Worm (Caenorhabditis elegans) whole organism, midembryonic: ENCODE data around the gene tost-1.

Source experiments
- T22C8.4 ChIP-seq: fragments of 200-800 bp; sonication (Bioruptor generic); IDR thresholded peaks from 2 replicates; pipeline ENCODE4 v1.3.6; 2022; ENCODE audit warnings: missing genetic modification characterization, missing compliant biosample characterization
- cog-1 ChIP-seq: sonication (generic microtip); optimal IDR thresholded peaks from 2 replicates; lab custom pipeline; 2016; ENCODE audit warnings: missing genetic modification characterization, missing compliant biosample characterization
- flt-1 ChIP-seq: fragments of 200-800 bp; sonication (Bioruptor generic); IDR thresholded peaks from 2 replicates; pipeline ENCODE4 v1.3.6; 2022; ENCODE audit warnings: missing genetic modification characterization, missing compliant biosample characterization
- klf-2 ChIP-seq: fragments of 200-800 bp; sonication (Bioruptor generic); conservative IDR thresholded peaks from 2 replicates; pipeline ENCODE4 v1.3.6; 2022; ENCODE audit warnings: missing genetic modification reagents, missing genetic modification characterization, missing compliant biosample characterization
- med-1 ChIP-seq: sonication (generic microtip); optimal IDR thresholded peaks from 2 replicates; lab custom pipeline; 2017; ENCODE audit warnings: missing genetic modification characterization, mild to moderate bottlenecking, missing compliant biosample characterization, antibody characterized with exemption, missing genetic modification reagents; ENCODE audit not compliant: insufficient read depth
- ref-1 ChIP-seq: fragments of 200-800 bp; sonication (Bioruptor generic); conservative IDR thresholded peaks from 2 replicates; pipeline ENCODE4 v1.3.6; 2022; ENCODE audit warnings: missing genetic modification reagents, missing genetic modification characterization, missing compliant biosample characterization
- tab-1 ChIP-seq: fragments of 200-800 bp; sonication (Bioruptor generic); IDR thresholded peaks from 2 replicates; pipeline ENCODE4 v1.3.6; 2022; ENCODE audit warnings: missing genetic modification characterization, missing compliant biosample characterization
- ztf-23 ChIP-seq: fragments of 200-800 bp; sonication (Bioruptor generic); IDR thresholded peaks from 2 replicates; pipeline ENCODE4 v1.3.6; 2022; ENCODE audit warnings: missing genetic modification reagents, missing genetic modification characterization, missing compliant biosample characterization
- ztf-29 ChIP-seq: fragments of 200-800 bp; sonication (Bioruptor generic); IDR thresholded peaks from 2 replicates; pipeline ENCODE4 v1.3.6; 2022; ENCODE audit warnings: missing genetic modification reagents, missing genetic modification characterization, missing compliant biosample characterization

tost-1 gene

ce11 chrIII:4909938-4910337 is 31.8 kb upstream of the tost-1 start, which contains the start of gene F26F4.12:
Gene F26F4.12, minus strand, starts transcription at chrIII:4910038.
- no peak for TF ChIP-seq ztf-29

ce11 chrIII:4906896-4907295 is 28.8 kb upstream of the tost-1 start, which contains the start of gene rom-1:
Gene rom-1, plus strand, starts transcription at chrIII:4907196.
- TF ChIP-seq T22C8.4 (no peak), med-1 (GFP tag; lab: Kevin White, UChicago) (no peak), flt-1 (GFP tag; lab: Robert Waterston, UW) (no peak), cog-1 (tag; lab: Kevin White, UChicago) (no peak), ztf-29 (no peak), ref-1 (GFP tag; lab: Robert Waterston, UW) (no peak)

- TF ChIP-seq ztf-23 (GFP tag; lab: Robert Waterston, UW) (no peak), tab-1 (GFP tag; lab: Robert Waterston, UW) (no peak), ztf-29 (no peak), klf-2 (no peak), T22C8.4 (no peak), med-1 (GFP tag; lab: Kevin White, UChicago) (no peak), flt-1 (GFP tag; lab: Robert Waterston, UW) (no peak), cog-1 (tag; lab: Kevin White, UChicago) (no peak), ref-1 (GFP tag; lab: Robert Waterston, UW) (no peak)
These were observed 28.3 kb upstream of the tost-1 start for ce11 chrIII:4906365-4906764.

ce11 chrIII:4905405-4905804 is 27.3 kb upstream of the tost-1 start, which contains the start of gene F26F4.8:
Gene F26F4.8, minus strand, starts transcription at chrIII:4905473.
- no peak for TF ChIP-seq flt-1 (GFP tag; lab: Robert Waterston, UW)
- TF ChIP-seq cog-1 (tag; lab: Kevin White, UChicago) = no peak
- no peak for TF ChIP-seq ref-1 (GFP tag; lab: Robert Waterston, UW)
- no peak for TF ChIP-seq T22C8.4
- TF ChIP-seq ztf-23 (GFP tag; lab: Robert Waterston, UW) = no peak
- no peak for TF ChIP-seq ztf-29
- TF ChIP-seq klf-2 = no peak
- no peak for TF ChIP-seq med-1 (GFP tag; lab: Kevin White, UChicago)
- no peak for TF ChIP-seq tab-1 (GFP tag; lab: Robert Waterston, UW)

- no peak for TF ChIP-seq med-1 (GFP tag; lab: Kevin White, UChicago)
- TF ChIP-seq T22C8.4 = no peak
- TF ChIP-seq ref-1 (GFP tag; lab: Robert Waterston, UW) = no peak
- no peak for TF ChIP-seq flt-1 (GFP tag; lab: Robert Waterston, UW)
- TF ChIP-seq ztf-29 = no peak
- TF ChIP-seq tab-1 (GFP tag; lab: Robert Waterston, UW) = no peak
- no peak for TF ChIP-seq klf-2
- no peak for TF ChIP-seq cog-1 (tag; lab: Kevin White, UChicago)
- no peak for TF ChIP-seq ztf-23 (GFP tag; lab: Robert Waterston, UW)
These were observed 25.7 kb upstream of the tost-1 start, which contains the start of gene kbp-2 for ce11 chrIII:4903784-4904183. Gene kbp-2, minus strand, starts transcription at chrIII:4903884.

ce11 chrIII:4900260-4900659 is 22.1 kb upstream of the tost-1 start, which contains the start of gene tag-340:
Gene tag-340, plus strand, starts transcription at chrIII:4900508.
- TF ChIP-seq flt-1 (GFP tag; lab: Robert Waterston, UW) = no peak
- TF ChIP-seq cog-1 (tag; lab: Kevin White, UChicago) = no peak
- TF ChIP-seq med-1 (GFP tag; lab: Kevin White, UChicago) = no peak
- no peak for TF ChIP-seq ztf-23 (GFP tag; lab: Robert Waterston, UW)
- no peak for TF ChIP-seq klf-2
- no peak for TF ChIP-seq ztf-29
- no peak for TF ChIP-seq tab-1 (GFP tag; lab: Robert Waterston, UW)
- TF ChIP-seq T22C8.4 = no peak
- TF ChIP-seq ref-1 (GFP tag; lab: Robert Waterston, UW) = no peak

- TF ChIP-seq cog-1 (tag; lab: Kevin White, UChicago) = peak; percentile 95
- TF ChIP-seq ztf-29 = no peak
- no peak for TF ChIP-seq klf-2
- peak; percentile 94 for TF ChIP-seq ztf-23 (GFP tag; lab: Robert Waterston, UW)
- no peak for TF ChIP-seq ref-1 (GFP tag; lab: Robert Waterston, UW)
- TF ChIP-seq flt-1 (GFP tag; lab: Robert Waterston, UW) = peak; percentile 84
- peak; percentile 36; the same call in 1 of the 2 replicates for TF ChIP-seq T22C8.4
- TF ChIP-seq med-1 (GFP tag; lab: Kevin White, UChicago) = no peak
- no peak for TF ChIP-seq tab-1 (GFP tag; lab: Robert Waterston, UW)
These were observed 21.6 kb upstream of the tost-1 start for ce11 chrIII:4899728-4900127.

ce11 chrIII:4899035-4899578 is 21.0 kb upstream of the tost-1 start, which contains the start of gene nhl-2:
Gene nhl-2, minus strand, starts transcription at chrIII:4899085.
- TF ChIP-seq ztf-23 (GFP tag; lab: Robert Waterston, UW) (no peak), T22C8.4 (no peak), flt-1 (GFP tag; lab: Robert Waterston, UW) (no peak), tab-1 (GFP tag; lab: Robert Waterston, UW) (no peak), ztf-29 (no peak), med-1 (GFP tag; lab: Kevin White, UChicago) (no peak), cog-1 (tag; lab: Kevin White, UChicago) (no peak), ref-1 (GFP tag; lab: Robert Waterston, UW) (no peak), klf-2 (no peak)

ce11 chrIII:4895313-4895712 is 17.2 kb upstream of the tost-1 start:
- no peak for TF ChIP-seq ztf-29
- TF ChIP-seq klf-2 = no peak
- TF ChIP-seq cog-1 (tag; lab: Kevin White, UChicago) = no peak
- TF ChIP-seq T22C8.4 = no peak
- no peak for TF ChIP-seq med-1 (GFP tag; lab: Kevin White, UChicago)
- no peak for TF ChIP-seq ztf-23 (GFP tag; lab: Robert Waterston, UW)
- TF ChIP-seq ref-1 (GFP tag; lab: Robert Waterston, UW) = no peak
- TF ChIP-seq tab-1 (GFP tag; lab: Robert Waterston, UW) = no peak
- no peak for TF ChIP-seq flt-1 (GFP tag; lab: Robert Waterston, UW)

- TF ChIP-seq klf-2 (no peak), ztf-23 (GFP tag; lab: Robert Waterston, UW) (no peak), T22C8.4 (no peak), ref-1 (GFP tag; lab: Robert Waterston, UW) (no peak), flt-1 (GFP tag; lab: Robert Waterston, UW) (no peak), med-1 (GFP tag; lab: Kevin White, UChicago) (no peak), tab-1 (GFP tag; lab: Robert Waterston, UW) (no peak), ztf-29 (no peak), cog-1 (tag; lab: Kevin White, UChicago) (no peak)
These were observed 15.4 kb upstream of the tost-1 start, which contains the start of gene F26F4.6 for ce11 chrIII:4893540-4893939. Gene F26F4.6, minus strand, starts transcription at chrIII:4893640.
